Worm (Caenorhabditis elegans): Measurements from ENCODE around the gene srt-13.
"Not testable (repeated sequence)": the region's sequence is repeated elsewhere in the genome, so short reads cannot be mapped to it uniquely, and the experiment has no call there.

Gene srt-13

DNA sequence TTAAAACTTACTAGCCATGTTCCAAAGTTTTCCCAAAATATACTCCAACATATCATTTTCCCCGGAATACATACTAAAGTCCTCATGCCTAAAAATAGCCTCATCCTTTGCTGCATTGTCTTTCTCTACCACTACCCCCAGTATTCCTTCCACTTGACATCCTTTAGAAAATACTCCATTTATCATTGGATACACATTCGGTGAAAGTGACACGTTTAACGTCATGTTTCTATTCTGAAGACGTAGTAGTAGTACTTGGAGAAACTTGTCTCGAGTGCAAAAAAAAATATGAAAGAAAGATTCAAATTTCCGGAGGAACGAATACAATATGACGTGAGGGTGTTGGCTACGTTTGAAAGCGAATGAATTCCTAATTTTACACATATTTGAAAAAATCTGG lies 33.0 kb downstream of the srt-13 start:
- TF ChIP-seq snpc-1.3 (tag; optimal IDR thresholded peaks at IDR 0.05; ENCODE audit: insufficient read depth), result no peak
- no peak for TF ChIP-seq Y79H2A.3 (GFP tag; conservative IDR thresholded peaks at IDR 0.05)
- no peak for TF ChIP-seq ama-1 (optimal IDR thresholded peaks at IDR 0.05)
- TF ChIP-seq ama-1 (GFP tag; optimal IDR thresholded peaks at IDR 0.05), result no peak
- TF ChIP-seq ceh-100 (GFP tag; IDR thresholded peaks at IDR 0.05), result no peak
- TF ChIP-seq dpl-1 (GFP tag; optimal IDR thresholded peaks at IDR 0.05), result no peak
- no peak for TF ChIP-seq Y56A3A.18 (GFP tag; IDR thresholded peaks at IDR 0.05)
- TF ChIP-seq ztf-6 (GFP tag; IDR thresholded peaks at IDR 0.05), result no peak
- TF ChIP-seq T26A5.8 (tag; optimal IDR thresholded peaks at IDR 0.05), result no peak
- TF ChIP-seq mcd-1 (GFP tag; IDR thresholded peaks at IDR 0.05), result no peak
- no peak for TF ChIP-seq F39B2.1 (GFP tag; IDR thresholded peaks at IDR 0.05)
- TF ChIP-seq ceh-40 (GFP tag; IDR thresholded peaks at IDR 0.05), result no peak
- TF ChIP-seq F23B12.7 (tag; optimal IDR thresholded peaks at IDR 0.05; ENCODE audit: insufficient read depth), result no peak
- no peak for TF ChIP-seq ceh-91 (GFP tag; IDR thresholded peaks at IDR 0.05)
- no peak for TF ChIP-seq Y53F4B.3 (GFP tag; IDR thresholded peaks at IDR 0.05)
- TF ChIP-seq efl-1 (GFP tag; optimal IDR thresholded peaks at IDR 0.05), result no peak
- no peak for TF ChIP-seq F49E8.2 (tag; optimal IDR thresholded peaks at IDR 0.05; ENCODE audit: insufficient read depth)
- TF ChIP-seq pbrm-1 (GFP tag; IDR thresholded peaks at IDR 0.05), result no peak

DNA sequence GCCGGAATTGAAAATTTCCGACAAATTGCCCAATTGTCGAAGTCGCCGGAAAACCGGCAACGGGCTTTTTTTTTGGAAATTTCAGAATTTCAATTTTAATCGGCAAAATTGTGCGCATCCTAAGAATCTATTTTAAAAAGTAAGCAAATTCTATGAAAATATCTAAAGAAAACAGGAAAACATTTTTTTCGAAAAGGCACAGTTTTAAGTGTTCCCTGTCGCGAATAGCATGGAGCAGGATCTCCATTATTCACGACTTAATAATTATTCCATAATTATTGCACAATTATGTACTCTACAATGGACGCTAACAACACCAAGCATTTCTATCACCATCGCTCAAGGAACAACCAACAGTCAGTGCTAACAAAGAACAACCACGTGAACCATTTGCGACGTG lies 34.1 kb downstream of the srt-13 start, which contains the start of gene H43I07.4:
Gene H43I07.4 (plus strand): TSS at position 301 of the 400 bp plus-strand sequence.
- TF ChIP-seq attf-3 (GFP tag; conservative IDR thresholded peaks at IDR 0.05); mes-4 (tag; optimal IDR thresholded peaks at IDR 0.05); ztf-3 (GFP tag; optimal IDR thresholded peaks at IDR 0.05): not testable (repeated sequence)

- TF ChIP-seq Y79H2A.3 (GFP tag; conservative IDR thresholded peaks at IDR 0.05), result no peak
- no peak for TF ChIP-seq lag-1 (GFP tag; IDR thresholded peaks at IDR 0.05)
- no peak for TF ChIP-seq C06A6.2 (GFP tag; conservative IDR thresholded peaks at IDR 0.05)
- no peak for TF ChIP-seq F10E7.11 (tag; optimal IDR thresholded peaks at IDR 0.05)
- no peak for TF ChIP-seq rpc-1 (optimal IDR thresholded peaks at IDR 0.05)
- TF ChIP-seq rpc-1 (tag; optimal IDR thresholded peaks at IDR 0.05), result no peak
- TF ChIP-seq egrh-3 (GFP tag; IDR thresholded peaks at IDR 0.05), result no peak
- no peak for TF ChIP-seq ceh-91 (GFP tag; IDR thresholded peaks at IDR 0.05)
- no peak for TF ChIP-seq ztf-22 (GFP tag; optimal IDR thresholded peaks at IDR 0.05)
- TF ChIP-seq let-607 (tag; optimal IDR thresholded peaks at IDR 0.05), result no peak
Observed at ce11 chrV:4211521-4211920, 38.4 kb downstream of the srt-13 start.

DNA sequence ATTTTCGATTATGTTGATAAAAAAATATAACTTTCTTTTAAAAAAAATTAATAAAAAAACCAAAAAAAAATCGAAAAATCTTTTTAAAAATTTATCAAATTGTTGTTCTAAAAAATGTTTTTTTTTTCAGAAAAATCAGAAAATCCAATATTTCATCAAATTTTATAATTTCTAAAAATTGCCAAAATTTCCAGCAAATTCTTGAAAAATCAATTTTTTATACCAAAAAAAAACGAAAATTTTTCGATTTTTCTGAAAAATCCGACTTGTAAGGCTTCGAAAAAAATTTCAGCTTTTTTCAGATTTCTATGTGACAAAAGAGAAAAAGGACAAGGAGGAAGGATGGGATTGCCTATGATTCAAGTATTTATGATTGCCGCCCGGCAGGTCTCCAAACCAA lies 45.5 kb downstream of the srt-13 start, which contains the start of gene H43I07.1:
Gene H43I07.1 (plus strand): TSS at position 301 of the 400 bp plus-strand sequence.
- TF ChIP-seq ztf-25 (GFP tag; IDR thresholded peaks at IDR 0.05) (no peak), Y79H2A.3 (GFP tag; conservative IDR thresholded peaks at IDR 0.05) (no peak), snpc-4 (GFP tag; optimal IDR thresholded peaks at IDR 0.05) (no peak), snpc-4 (tag; optimal IDR thresholded peaks at IDR 0.05) (no peak)

ce11 chrV:4199185-4199584 lies 50.8 kb downstream of the srt-13 start, which contains the start of gene rpac-40:
Gene rpac-40 (plus strand): TSS chrV:4199485.
- TF ChIP-seq madf-6 (GFP tag; IDR thresholded peaks at IDR 0.05) (0 out of 2 replicates have a peak, but pooled peaks have one; percentile 10), Y56A3A.18 (GFP tag; IDR thresholded peaks at IDR 0.05) (no peak)

All from whole organism, young adult.